Worm (Caenorhabditis elegans) whole organism, young adult: Measurements from ENCODE around the gene far-6.

Experiments
- B0035.1 ChIP-seq: sonication (generic microtip); optimal IDR thresholded peaks from 2 replicates; lab custom pipeline; 2016; ENCODE audit warnings: missing genetic modification characterization, mild to moderate bottlenecking, missing compliant biosample characterization, missing genotype, missing genetic modification reagents
- B0261.1 ChIP-seq: sonication (generic microtip); optimal IDR thresholded peaks from 2 replicates; lab custom pipeline; 2016; ENCODE audit warnings: mild to moderate bottlenecking, missing genetic modification characterization, moderate library complexity, missing compliant biosample characterization
- F39B2.1 ChIP-seq: fragments of 200-800 bp; sonication (Bioruptor generic); IDR thresholded peaks from 2 replicates; pipeline ENCODE4 v1.3.6; 2022; ENCODE audit warnings: missing genetic modification reagents, missing genetic modification characterization, missing compliant biosample characterization
- F49E8.2 ChIP-seq: sonication (generic microtip); optimal IDR thresholded peaks from 3 replicates; lab custom pipeline; 2017; ENCODE audit warnings: missing genetic modification characterization, mild to moderate bottlenecking, missing compliant biosample characterization, antibody characterized with exemption, moderate library complexity; ENCODE audit not compliant: insufficient read depth
- F52B5.7 ChIP-seq: sonication (generic microtip); optimal IDR thresholded peaks from 2 replicates; lab custom pipeline; 2016; ENCODE audit warnings: mild to moderate bottlenecking, missing genetic modification characterization, missing compliant biosample characterization
- F55B11.4 ChIP-seq: sonication (generic microtip); optimal IDR thresholded peaks from 2 replicates; lab custom pipeline; 2016; ENCODE audit warnings: missing compliant biosample characterization, missing genetic modification characterization, borderline replicate concordance; ENCODE audit not compliant: insufficient read depth
- F57C9.4 ChIP-seq: sonication (generic microtip); optimal IDR thresholded peaks from 2 replicates; lab custom pipeline; 2017; ENCODE audit warnings: mild to moderate bottlenecking, missing genetic modification characterization, missing compliant biosample characterization
- K11D2.4 ChIP-seq: fragments of 200-800 bp; sonication (Bioruptor generic); IDR thresholded peaks from 2 replicates; pipeline ENCODE4 v1.3.6; 2022; ENCODE audit warnings: missing genetic modification reagents, missing genetic modification characterization, missing compliant biosample characterization
- T26A5.8 ChIP-seq: sonication (generic microtip); optimal IDR thresholded peaks from 2 replicates; lab custom pipeline; 2016; ENCODE audit warnings: missing genetic modification characterization, missing compliant biosample characterization
- Y53G8AR.9 ChIP-seq: fragments of 200-800 bp; sonication (Bioruptor generic); conservative IDR thresholded peaks from 2 replicates; pipeline ENCODE4 v1.3.6; 2022; ENCODE audit warnings: missing genetic modification reagents, missing genetic modification characterization, missing compliant biosample characterization
- Y67H2A.10 ChIP-seq: fragments of 200-800 bp; sonication (Bioruptor generic); conservative IDR thresholded peaks from 2 replicates; pipeline ENCODE4 v1.3.6; 2022; ENCODE audit warnings: missing genetic modification reagents, missing genetic modification characterization, missing compliant biosample characterization
- aptf-3 ChIP-seq: fragments of 200-800 bp; sonication (Bioruptor generic); IDR thresholded peaks from 2 replicates; pipeline ENCODE4 v1.3.6; 2022; ENCODE audit warnings: missing genetic modification characterization, missing compliant biosample characterization
- athp-1 ChIP-seq: sonication (generic microtip); optimal IDR thresholded peaks from 2 replicates; lab custom pipeline; 2017; ENCODE audit warnings: mild to moderate bottlenecking, missing genetic modification characterization, missing compliant biosample characterization
- bed-1 ChIP-seq: fragments of 200-800 bp; sonication (Bioruptor generic); IDR thresholded peaks from 2 replicates; pipeline ENCODE4 v1.3.6; 2022; ENCODE audit warnings: missing genetic modification reagents, missing genetic modification characterization, missing compliant biosample characterization
- ccch-3 ChIP-seq: fragments of 200-800 bp; sonication (Bioruptor generic); optimal IDR thresholded peaks from 2 replicates; lab custom pipeline; 2018; ENCODE audit warnings: mild to moderate bottlenecking, missing genetic modification characterization, missing compliant biosample characterization
- cebp-2 ChIP-seq: fragments of 200-800 bp; sonication (Bioruptor generic); IDR thresholded peaks from 2 replicates; pipeline ENCODE4 v1.3.6; 2022; ENCODE audit warnings: missing genetic modification characterization, missing compliant biosample characterization
- ceh-100 ChIP-seq: fragments of 200-800 bp; sonication (Bioruptor generic); IDR thresholded peaks from 2 replicates; pipeline ENCODE4 v1.3.6; 2022; ENCODE audit warnings: missing genetic modification reagents, missing genetic modification characterization, missing compliant biosample characterization
- ceh-58 ChIP-seq: fragments of 200-800 bp; sonication (Bioruptor generic); IDR thresholded peaks from 2 replicates; pipeline ENCODE4 v1.3.6; 2022; ENCODE audit warnings: missing genetic modification characterization, missing compliant biosample characterization
- ceh-79 ChIP-seq: sonication (generic microtip); optimal IDR thresholded peaks from 2 replicates; lab custom pipeline; 2017; ENCODE audit warnings: mild to moderate bottlenecking, missing genetic modification characterization, missing compliant biosample characterization
- chd-7 ChIP-seq: sonication (generic microtip); optimal IDR thresholded peaks from 2 replicates; lab custom pipeline; 2016; ENCODE audit warnings: mild to moderate bottlenecking, missing genetic modification characterization, moderate library complexity, missing compliant biosample characterization
- die-1 ChIP-seq: sonication (generic microtip); optimal IDR thresholded peaks from 2 replicates; lab custom pipeline; 2016; ENCODE audit warnings: missing genotype, mild to moderate bottlenecking, missing genetic modification characterization, missing compliant biosample characterization
- dox-1 ChIP-seq: fragments of 200-800 bp; sonication (Bioruptor generic); IDR thresholded peaks from 2 replicates; pipeline ENCODE4 v1.3.6; 2022; ENCODE audit warnings: missing genetic modification reagents, missing genetic modification characterization, missing compliant biosample characterization
- egl-18 ChIP-seq: fragments of 200-800 bp; sonication (Bioruptor generic); IDR thresholded peaks from 2 replicates; pipeline ENCODE4 v1.3.6; 2022; ENCODE audit warnings: missing genetic modification reagents, missing genetic modification characterization, missing compliant biosample characterization
- egl-44 ChIP-seq: fragments of 200-800 bp; sonication (Bioruptor generic); IDR thresholded peaks from 2 replicates; pipeline ENCODE4 v1.3.6; 2022; ENCODE audit warnings: missing genetic modification reagents, missing genetic modification characterization, missing compliant biosample characterization
- egrh-3 ChIP-seq: fragments of 200-800 bp; sonication (Bioruptor generic); IDR thresholded peaks from 2 replicates; pipeline ENCODE4 v1.3.6; 2022; ENCODE audit warnings: missing genetic modification reagents, missing genetic modification characterization, missing compliant biosample characterization
- ets-4 ChIP-seq: fragments of 200-800 bp; sonication (Bioruptor generic); optimal IDR thresholded peaks from 2 replicates; lab custom pipeline; 2018; ENCODE audit warnings: mild to moderate bottlenecking, missing genetic modification characterization, missing compliant biosample characterization
- him-1 ChIP-seq: sonication (generic microtip); optimal IDR thresholded peaks from 2 replicates; lab custom pipeline; 2016; ENCODE audit warnings: missing genotype, missing genetic modification reagents, missing genetic modification characterization, missing compliant biosample characterization
- hlh-12 ChIP-seq: sonication (generic microtip); optimal IDR thresholded peaks from 2 replicates; lab custom pipeline; 2016; ENCODE audit warnings: missing genetic modification characterization, missing compliant biosample characterization
- hlh-26 ChIP-seq: fragments of 200-800 bp; sonication (Bioruptor generic); conservative IDR thresholded peaks from 2 replicates; pipeline ENCODE4 v1.3.6; 2022; ENCODE audit warnings: missing genetic modification reagents, missing genetic modification characterization, missing compliant biosample characterization
- hmg-20 ChIP-seq: fragments of 200-800 bp; sonication (Bioruptor generic); IDR thresholded peaks from 2 replicates; pipeline ENCODE4 v1.3.6; 2022; ENCODE audit warnings: missing genetic modification reagents, missing genetic modification characterization, missing compliant biosample characterization
- let-607 ChIP-seq, 2 experiments: fragments of 200-800 bp in 1 of 2; sonication (Bioruptor generic) in 1 of 2; sonication (generic microtip) in 1 of 2; optimal IDR thresholded peaks; 2 replicates each; lab custom pipeline; 2016 to 2018; ENCODE audit warnings: mild to moderate bottlenecking in 2 of 2, missing compliant biosample characterization in 2 of 2, missing genetic modification characterization in 2 of 2, moderate library complexity in 2 of 2, missing genotype in 1 of 2
- lin-35 ChIP-seq, 3 experiments: fragments of 150-350 bp in 2 of 3; sonication (generic microtip) in 1 of 3; optimal IDR thresholded peaks; 2 replicates each; lab custom pipeline; 2014 to 2018; ENCODE audit warnings: missing biosample characterization in 3 of 3, missing genetic modification characterization in 3 of 3, missing genetic modification reagents in 3 of 3
- lin-54 ChIP-seq: fragments of 200-800 bp; sonication (Bioruptor generic); optimal IDR thresholded peaks from 2 replicates; lab custom pipeline; 2018; ENCODE audit warnings: mild to moderate bottlenecking, missing genetic modification characterization, missing compliant biosample characterization
- madf-10 ChIP-seq: sonication (generic microtip); optimal IDR thresholded peaks from 2 replicates; lab custom pipeline; 2016; ENCODE audit warnings: mild to moderate bottlenecking, missing genetic modification characterization, missing compliant biosample characterization
- madf-6 ChIP-seq: fragments of 200-800 bp; sonication (Bioruptor generic); IDR thresholded peaks from 2 replicates; pipeline ENCODE4 v1.3.6; 2022; ENCODE audit warnings: missing genetic modification reagents, missing genetic modification characterization, missing compliant biosample characterization
- madf-8 ChIP-seq: fragments of 200-800 bp; sonication (Bioruptor generic); conservative IDR thresholded peaks from 2 replicates; pipeline ENCODE4 v1.3.6; 2022; ENCODE audit warnings: missing genetic modification reagents, missing genetic modification characterization, missing compliant biosample characterization
- mel-28 ChIP-seq: sonication (generic microtip); optimal IDR thresholded peaks from 2 replicates; lab custom pipeline; 2016; ENCODE audit warnings: borderline replicate concordance, mild to moderate bottlenecking, missing genetic modification characterization, missing compliant biosample characterization
- mes-4 ChIP-seq: sonication (generic microtip); optimal IDR thresholded peaks from 2 replicates; lab custom pipeline; 2016; ENCODE audit warnings: missing genotype, missing genetic modification characterization, missing compliant biosample characterization
- nhr-120 ChIP-seq: fragments of 200-800 bp; sonication (Bioruptor generic); IDR thresholded peaks from 2 replicates; pipeline ENCODE4 v1.3.6; 2022; ENCODE audit warnings: missing genetic modification characterization, missing compliant biosample characterization
- nhr-179 ChIP-seq: sonication (generic microtip); optimal IDR thresholded peaks from 2 replicates; lab custom pipeline; 2016; ENCODE audit warnings: mild to moderate bottlenecking, missing genetic modification characterization, missing compliant biosample characterization
- nhr-80 ChIP-seq: sonication (generic microtip); optimal IDR thresholded peaks from 2 replicates; lab custom pipeline; 2016; ENCODE audit warnings: missing genetic modification characterization, missing compliant biosample characterization
- rcor-1 ChIP-seq: fragments of 200-800 bp; sonication (Bioruptor generic); IDR thresholded peaks from 2 replicates; pipeline ENCODE4 v1.3.6; 2022; ENCODE audit warnings: missing genetic modification reagents, missing genetic modification characterization, missing compliant biosample characterization
- repo-1 ChIP-seq: sonication (generic microtip); optimal IDR thresholded peaks from 2 replicates; lab custom pipeline; 2017; ENCODE audit warnings: mild to moderate bottlenecking, missing genetic modification characterization, missing compliant biosample characterization
- sea-2 ChIP-seq: fragments of 200-800 bp; sonication (Bioruptor generic); IDR thresholded peaks from 2 replicates; pipeline ENCODE4 v1.3.6; 2022; ENCODE audit warnings: missing genetic modification characterization, missing compliant biosample characterization
- snpc-1.1 ChIP-seq: sonication (generic microtip); optimal IDR thresholded peaks from 2 replicates; lab custom pipeline; 2017; ENCODE audit warnings: missing genetic modification characterization, mild to moderate bottlenecking, missing compliant biosample characterization, antibody characterized with exemption, moderate library complexity, missing genotype, missing genetic modification reagents; ENCODE audit not compliant: insufficient read depth
- tbp1 ChIP-seq: fragments of 200-800 bp; sonication (Bioruptor generic); optimal IDR thresholded peaks from 2 replicates; lab custom pipeline; 2018; ENCODE audit warnings: mild to moderate bottlenecking, missing genetic modification characterization, missing compliant biosample characterization
- unc-130 ChIP-seq: sonication (generic microtip); optimal IDR thresholded peaks from 2 replicates; lab custom pipeline; 2016; ENCODE audit warnings: missing genetic modification reagents, missing genetic modification characterization, missing compliant biosample characterization
- ztf-25 ChIP-seq: fragments of 200-800 bp; sonication (Bioruptor generic); IDR thresholded peaks from 2 replicates; pipeline ENCODE4 v1.3.6; 2022; ENCODE audit warnings: missing genetic modification reagents, missing genetic modification characterization, missing compliant biosample characterization
- ztf-26 ChIP-seq: sonication (generic microtip); optimal IDR thresholded peaks from 2 replicates; lab custom pipeline; 2017; ENCODE audit warnings: missing genetic modification characterization, missing compliant biosample characterization

far-6 gene

DNA sequence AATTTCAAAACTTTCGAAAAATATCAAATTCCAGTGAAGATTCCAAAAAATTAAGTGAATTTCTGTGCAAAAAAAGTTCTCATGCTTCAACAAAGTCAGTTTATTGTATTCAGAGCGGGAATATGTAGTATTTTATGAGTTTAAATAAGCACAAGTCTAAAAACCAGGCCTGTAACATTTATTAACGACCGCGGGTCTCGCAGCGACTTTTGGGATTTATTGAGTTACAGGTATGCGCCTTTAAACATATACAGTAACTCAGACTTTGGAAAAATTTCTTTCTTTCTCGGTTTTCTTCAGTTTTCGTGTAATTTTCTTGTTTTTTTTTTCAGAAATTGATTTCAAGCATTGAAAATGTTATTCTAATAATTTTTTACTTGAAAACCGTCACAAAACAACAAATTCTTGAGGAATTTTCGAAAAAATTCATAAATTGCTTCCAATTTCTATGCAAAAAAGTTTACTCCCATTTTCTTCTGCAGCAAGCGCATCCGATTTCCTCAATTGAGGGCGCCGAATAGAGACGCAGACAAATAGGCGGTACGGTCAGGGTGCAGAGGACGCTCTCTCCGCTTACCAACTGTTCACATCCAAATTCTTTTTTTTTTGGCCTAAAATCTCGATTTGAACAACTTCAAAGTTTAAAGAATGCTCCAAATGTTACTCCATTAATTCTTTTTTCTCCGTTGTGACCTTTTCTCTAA is 16.7 kb upstream of the far-6 start:
- TF ChIP-seq F52B5.7 (tag; lab: Kevin White, UChicago): no peak
- TF ChIP-seq lin-54 (GFP tag; lab: Kevin White, UChicago): peak; percentile 4
- TF ChIP-seq B0035.1 (tag; lab: Kevin White, UChicago): no peak
- no peak for TF ChIP-seq ztf-26 (tag; lab: Kevin White, UChicago)
- TF ChIP-seq ccch-3 (GFP tag; lab: Kevin White, UChicago): no peak
- TF ChIP-seq nhr-120 (GFP tag; lab: Robert Waterston, UW): no peak
- no peak for TF ChIP-seq B0261.1 (tag; lab: Kevin White, UChicago)
- no peak for TF ChIP-seq let-607 (tag; optimal IDR thresholded peaks at IDR 0.05; lab: Kevin White, UChicago)
- TF ChIP-seq rcor-1 (GFP tag; lab: Robert Waterston, UW): peak; percentile 20; the same call in 1 of the 2 replicates
- TF ChIP-seq snpc-1.1 (tag; lab: Kevin White, UChicago): no peak
- no peak for TF ChIP-seq T26A5.8 (tag; lab: Kevin White, UChicago)
- no peak for TF ChIP-seq chd-7 (tag; lab: Kevin White, UChicago)
- no peak for TF ChIP-seq F55B11.4 (tag; lab: Kevin White, UChicago)
- TF ChIP-seq hlh-26: no peak
- no peak for TF ChIP-seq dox-1 (GFP tag; lab: Robert Waterston, UW)
- no peak for TF ChIP-seq hlh-12 (tag; lab: Kevin White, UChicago)
- no peak for TF ChIP-seq F39B2.1 (GFP tag; lab: Robert Waterston, UW)
- TF ChIP-seq aptf-3: no peak
- no peak for TF ChIP-seq him-1 (tag; lab: Kevin White, UChicago)
- no peak for TF ChIP-seq egl-44
- TF ChIP-seq mes-4: no peak
- TF ChIP-seq madf-6: peak; percentile 100
- TF ChIP-seq repo-1: no peak
- TF ChIP-seq egrh-3 (GFP tag; lab: Robert Waterston, UW): no peak
- no peak for TF ChIP-seq nhr-179
- no peak for TF ChIP-seq K11D2.4
- no peak for TF ChIP-seq F57C9.4 (tag; lab: Kevin White, UChicago)
- TF ChIP-seq hmg-20 (GFP tag; lab: Robert Waterston, UW): no peak
- TF ChIP-seq Y67H2A.10 (GFP tag; lab: Robert Waterston, UW): no peak
- TF ChIP-seq ceh-58: no peak
- peak; percentile 54; the same call in 1 of the 2 replicates for TF ChIP-seq Y53G8AR.9
- no peak for TF ChIP-seq cebp-2 (GFP tag; lab: Robert Waterston, UW)
- TF ChIP-seq nhr-80: peak; percentile 5
- TF ChIP-seq die-1 (tag; lab: Kevin White, UChicago): no peak
- no peak for TF ChIP-seq ets-4 (GFP tag; lab: Kevin White, UChicago)
- no peak for TF ChIP-seq ceh-100 (GFP tag; lab: Robert Waterston, UW)
- TF ChIP-seq tbp1 (GFP tag; lab: Kevin White, UChicago): no peak
- peak; percentile 55 for TF ChIP-seq F49E8.2 (tag; lab: Kevin White, UChicago)
- TF ChIP-seq egl-18: no peak
- TF ChIP-seq ceh-79: no peak
- TF ChIP-seq mel-28 (tag; lab: Kevin White, UChicago): no peak
- TF ChIP-seq athp-1 (tag; lab: Kevin White, UChicago): no peak
- TF ChIP-seq lin-35 (GFP tag; optimal IDR thresholded peaks at IDR 0.05; lab: Kevin White, UChicago): no peak
- TF ChIP-seq madf-8 (GFP tag; lab: Robert Waterston, UW): peak; percentile 100
- no peak for TF ChIP-seq madf-10 (tag; lab: Kevin White, UChicago)
- no peak for TF ChIP-seq unc-130 (GFP tag; lab: Kevin White, UChicago)
- TF ChIP-seq ztf-25 (GFP tag; lab: Robert Waterston, UW): no peak
- TF ChIP-seq sea-2 (GFP tag; lab: Robert Waterston, UW): no peak
- TF ChIP-seq bed-1 (GFP tag; lab: Robert Waterston, UW): no peak
